Worm (Caenorhabditis elegans) whole organism, L4 larva: ENCODE results near the gene T28C6.11.

Experiments
- F37D6.2 ChIP-seq: sonication (generic microtip); optimal IDR thresholded peaks from 2 replicates; lab custom pipeline; 2016; ENCODE audit warnings: mild to moderate bottlenecking, missing genetic modification characterization, missing compliant biosample characterization
- F49E8.2 ChIP-seq: sonication (generic microtip); optimal IDR thresholded peaks from 2 replicates; lab custom pipeline; 2016; ENCODE audit warnings: missing compliant biosample characterization, mild to moderate bottlenecking, missing genetic modification characterization, borderline replicate concordance
- T26A8.4 ChIP-seq: fragments of 200-800 bp; sonication (Bioruptor generic); IDR thresholded peaks from 2 replicates; pipeline ENCODE4 v1.3.6; 2022; ENCODE audit warnings: missing genetic modification characterization, missing compliant biosample characterization
- Y105C5A.15 ChIP-seq: fragments of 200-800 bp; sonication (Bioruptor generic); IDR thresholded peaks from 2 replicates; pipeline ENCODE4 v1.3.6; 2022; ENCODE audit warnings: missing genetic modification characterization, missing compliant biosample characterization
- Y75B8A.6 ChIP-seq: fragments of 200-800 bp; sonication (Bioruptor generic); IDR thresholded peaks from 2 replicates; pipeline ENCODE4 v1.3.6; 2022; ENCODE audit warnings: missing genetic modification reagents, missing genetic modification characterization, missing compliant biosample characterization
- aha-1 ChIP-seq: fragments of 150-350 bp; peaks from one replicate; lab custom pipeline; 2014; ENCODE audit warnings: missing biosample characterization, missing genetic modification characterization
- aly-2 ChIP-seq: sonication (generic microtip); optimal IDR thresholded peaks from 2 replicates; lab custom pipeline; 2018; ENCODE audit warnings: missing biosample characterization, missing genetic modification characterization
- ama-1 ChIP-seq: fragments of 150-350 bp; optimal IDR thresholded peaks from 2 replicates; lab custom pipeline; 2014; ENCODE audit warnings: inconsistent platforms, mixed read lengths
- arid-1 ChIP-seq: fragments of 200-800 bp; sonication (Bioruptor generic); conservative IDR thresholded peaks from 2 replicates; pipeline ENCODE4 v1.3.6; 2022; ENCODE audit warnings: missing genetic modification reagents, missing genetic modification characterization, missing compliant biosample characterization
- attf-4 ChIP-seq: sonication (generic microtip); optimal IDR thresholded peaks from 3 replicates; lab custom pipeline; 2017; ENCODE audit warnings: missing biosample characterization, missing genetic modification characterization
- ceh-20 ChIP-seq: fragments of 200-800 bp; sonication (Bioruptor generic); IDR thresholded peaks from 2 replicates; pipeline ENCODE4 v1.3.6; 2022; ENCODE audit warnings: missing genetic modification reagents, missing genetic modification characterization, missing compliant biosample characterization
- ces-1 ChIP-seq: fragments of 150-350 bp; sonication (generic microtip); optimal IDR thresholded peaks from 4 replicates; lab custom pipeline; 2014; ENCODE audit warnings: missing biosample characterization, missing genetic modification reagents, missing genetic modification characterization
- daf-16 ChIP-seq, 3 experiments: sonication (generic microtip); optimal IDR thresholded peaks; 2 replicates each; lab custom pipeline; 2016 to 2017; ENCODE audit warnings: missing genetic modification characterization in 3 of 3, missing genetic modification reagents in 3 of 3, mild to moderate bottlenecking in 2 of 3, missing compliant biosample characterization in 2 of 3, missing biosample characterization in 1 of 3, moderate library complexity in 1 of 3
- daf-19 ChIP-seq: fragments of 200-800 bp; sonication (Bioruptor generic); conservative IDR thresholded peaks from 2 replicates; pipeline ENCODE4 v1.3.6; 2022; ENCODE audit warnings: missing genetic modification characterization, missing compliant biosample characterization
- dmd-6 ChIP-seq: fragments of 200-800 bp; sonication (Bioruptor generic); IDR thresholded peaks from 2 replicates; pipeline ENCODE4 v1.3.6; 2022; ENCODE audit warnings: missing genetic modification reagents, missing genetic modification characterization, missing compliant biosample characterization
- duxl-1 ChIP-seq: sonication (generic microtip); optimal IDR thresholded peaks from 2 replicates; lab custom pipeline; 2016; ENCODE audit warnings: mild to moderate bottlenecking, missing genetic modification characterization, moderate library complexity, missing compliant biosample characterization; ENCODE audit not compliant: poor library complexity
- dve-1 ChIP-seq: sonication (generic microtip); optimal IDR thresholded peaks from 2 replicates; lab custom pipeline; 2017; ENCODE audit warnings: antibody characterized with exemption, mild to moderate bottlenecking, missing genetic modification characterization, missing compliant biosample characterization; ENCODE audit not compliant: insufficient read depth
- fos-1 ChIP-seq: fragments of 150-350 bp; optimal IDR thresholded peaks from 2 replicates; lab custom pipeline; 2014; ENCODE audit warnings: missing biosample characterization, missing genetic modification characterization
- gei-8 ChIP-seq: fragments of 200-800 bp; sonication (Bioruptor generic); optimal IDR thresholded peaks from 2 replicates; lab custom pipeline; 2018; ENCODE audit warnings: mild to moderate bottlenecking, missing genetic modification characterization, missing compliant biosample characterization
- hif-1 ChIP-seq, 2 experiments: sonication (generic microtip); optimal IDR thresholded peaks; 2 replicates each; lab custom pipeline; 2016 to 2017; ENCODE audit warnings: missing compliant biosample characterization in 2 of 2, missing genetic modification characterization in 2 of 2, missing genetic modification reagents in 2 of 2, missing genotype in 2 of 2, mild to moderate bottlenecking in 1 of 2
- hlh-30 ChIP-seq: sonication (generic microtip); optimal IDR thresholded peaks from 2 replicates; lab custom pipeline; 2017; ENCODE audit warnings: antibody characterized with exemption, mild to moderate bottlenecking, missing genetic modification characterization, missing compliant biosample characterization; ENCODE audit not compliant: insufficient read depth
- lin-38 ChIP-seq: fragments of 200-800 bp; sonication (Bioruptor generic); IDR thresholded peaks from 2 replicates; pipeline ENCODE4 v1.3.6; 2022; ENCODE audit warnings: missing genetic modification reagents, missing genetic modification characterization, missing compliant biosample characterization
- lsy-2 ChIP-seq, 2 experiments: fragments of 150-350 bp in 1 of 2; sonication (generic microtip) in 1 of 2; optimal IDR thresholded peaks; 2 replicates each; lab custom pipeline; 2014 to 2017; ENCODE audit warnings: missing biosample characterization in 2 of 2, missing genetic modification characterization in 2 of 2
- madf-9 ChIP-seq: fragments of 200-800 bp; sonication (Bioruptor generic); conservative IDR thresholded peaks from 2 replicates; pipeline ENCODE4 v1.3.6; 2022; ENCODE audit warnings: missing genetic modification reagents, missing genetic modification characterization, missing compliant biosample characterization
- mdl-1 ChIP-seq, 2 experiments: fragments of 150-350 bp in 1 of 2; sonication (generic microtip) in 1 of 2; optimal IDR thresholded peaks; 2 replicates each; lab custom pipeline; 2014 to 2017; ENCODE audit warnings: missing biosample characterization in 2 of 2, missing genetic modification characterization in 2 of 2
- mxl-3 ChIP-seq: fragments of 200-800 bp; sonication (Bioruptor generic); optimal IDR thresholded peaks from 2 replicates; lab custom pipeline; 2018; ENCODE audit warnings: mild to moderate bottlenecking, missing genetic modification characterization, missing compliant biosample characterization
- nhr-102 ChIP-seq: sonication (generic microtip); optimal IDR thresholded peaks from 2 replicates; lab custom pipeline; 2016; ENCODE audit warnings: mild to moderate bottlenecking, missing genetic modification characterization, moderate library complexity, missing compliant biosample characterization
- nhr-11 ChIP-seq: fragments of 150-350 bp; optimal IDR thresholded peaks from 2 replicates; lab custom pipeline; 2014; ENCODE audit warnings: missing biosample characterization, missing genetic modification characterization
- nhr-111 ChIP-seq: fragments of 200-800 bp; sonication (Bioruptor generic); optimal IDR thresholded peaks from 2 replicates; lab custom pipeline; 2018; ENCODE audit warnings: mild to moderate bottlenecking, missing genetic modification characterization, missing compliant biosample characterization
- nhr-237 ChIP-seq: sonication (generic microtip); optimal IDR thresholded peaks from 2 replicates; lab custom pipeline; 2017; ENCODE audit warnings: missing biosample characterization, missing genetic modification characterization
- nhr-28 ChIP-seq: fragments of 150-350 bp; optimal IDR thresholded peaks from 2 replicates; lab custom pipeline; 2014; ENCODE audit warnings: missing biosample characterization, missing genetic modification characterization
- nhr-41 ChIP-seq: fragments of 200-800 bp; sonication (Bioruptor generic); IDR thresholded peaks from 2 replicates; pipeline ENCODE4 v1.3.6; 2022; ENCODE audit warnings: missing genetic modification reagents, missing genetic modification characterization, missing compliant biosample characterization
- nhr-42 ChIP-seq: fragments of 200-800 bp; sonication (Bioruptor generic); IDR thresholded peaks from 2 replicates; pipeline ENCODE4 v1.3.6; 2022; ENCODE audit warnings: missing genetic modification characterization, missing compliant biosample characterization
- nhr-48 ChIP-seq: sonication (generic microtip); optimal IDR thresholded peaks from 2 replicates; lab custom pipeline; 2016; ENCODE audit warnings: mild to moderate bottlenecking, missing genetic modification characterization, missing compliant biosample characterization
- nhr-76 ChIP-seq: fragments of 150-350 bp; optimal IDR thresholded peaks from 2 replicates; lab custom pipeline; 2014; ENCODE audit warnings: missing biosample characterization, missing genetic modification characterization
- nhr-77 ChIP-seq: fragments of 150-350 bp; optimal IDR thresholded peaks from 2 replicates; lab custom pipeline; 2014; ENCODE audit warnings: missing biosample characterization, missing genetic modification characterization
- php-3 ChIP-seq: fragments of 200-800 bp; sonication (Bioruptor generic); IDR thresholded peaks from 2 replicates; pipeline ENCODE4 v1.3.6; 2022; ENCODE audit warnings: missing genetic modification reagents, missing genetic modification characterization, missing compliant biosample characterization
- pqm-1 ChIP-seq: sonication (generic microtip); optimal IDR thresholded peaks from 2 replicates; lab custom pipeline; 2017; ENCODE audit warnings: missing biosample characterization, missing genetic modification characterization
- rbr-2 ChIP-seq: sonication (generic microtip); optimal IDR thresholded peaks from 2 replicates; lab custom pipeline; 2016; ENCODE audit warnings: missing genotype, missing genetic modification characterization, missing compliant biosample characterization
- skn-1 ChIP-seq: fragments of 150-350 bp; optimal IDR thresholded peaks from 2 replicates; lab custom pipeline; 2014; ENCODE audit warnings: missing biosample characterization, missing genetic modification characterization
- snpc-4 ChIP-seq: fragments of 150-350 bp; optimal IDR thresholded peaks from 2 replicates; lab custom pipeline; 2014; ENCODE audit warnings: missing biosample characterization, missing genetic modification characterization
- spr-3 ChIP-seq: fragments of 200-800 bp; sonication (Bioruptor generic); optimal IDR thresholded peaks from 2 replicates; lab custom pipeline; 2018; ENCODE audit warnings: mild to moderate bottlenecking, missing genetic modification characterization, missing compliant biosample characterization
- tag-97 ChIP-seq: fragments of 200-800 bp; sonication (Bioruptor generic); IDR thresholded peaks from 2 replicates; pipeline ENCODE4 v1.3.6; 2022; ENCODE audit warnings: missing genetic modification characterization, missing compliant biosample characterization
- tra-1 ChIP-seq: fragments of 200-800 bp; sonication (Bioruptor generic); IDR thresholded peaks from 2 replicates; pipeline ENCODE4 v1.3.6; 2022; ENCODE audit warnings: missing genetic modification reagents, missing genetic modification characterization, missing compliant biosample characterization
- unc-130 ChIP-seq: sonication (generic microtip); optimal IDR thresholded peaks from 2 replicates; lab custom pipeline; 2016; ENCODE audit warnings: missing genetic modification reagents, missing genetic modification characterization, missing compliant biosample characterization
- unc-62 ChIP-seq, 3 experiments: fragments of 150-350 bp in 1 of 3; sonication (generic microtip); optimal IDR thresholded peaks in 2 of 3; peaks in 1 of 3; 1 replicate in 1 of 3; 2 replicates in 2 of 3; lab custom pipeline; 2014 to 2017; ENCODE audit warnings: missing biosample characterization in 3 of 3, missing genetic modification characterization in 3 of 3, missing genetic modification reagents in 3 of 3, missing genotype in 1 of 3
- vab-7 ChIP-seq: fragments of 200-800 bp; sonication (Bioruptor generic); IDR thresholded peaks from 2 replicates; pipeline ENCODE4 v1.3.6; 2022; ENCODE audit warnings: missing genetic modification reagents, missing genetic modification characterization, missing compliant biosample characterization
- zip-11 ChIP-seq: fragments of 200-800 bp; sonication (Bioruptor generic); IDR thresholded peaks from 2 replicates; pipeline ENCODE4 v1.3.6; 2022; ENCODE audit warnings: missing genetic modification characterization, missing compliant biosample characterization
- zip-2 ChIP-seq: fragments of 150-350 bp; optimal IDR thresholded peaks from 2 replicates; lab custom pipeline; 2014; ENCODE audit warnings: missing biosample characterization, missing genetic modification characterization

The T28C6.11 gene

ce11 chrIV:8794895-8795665, 45.0 kb downstream of the T28C6.11 start (continued):
- TF ChIP-seq F37D6.2 (tag; lab: Kevin White, UChicago) (peak; percentile 72), zip-2 (no peak), lin-38 (GFP tag; lab: Robert Waterston, UW) (peak; percentile 59; the same call in 1 of the 2 replicates), nhr-76 (tag; lab: Kevin White, UChicago) (no peak), mdl-1 (tag; optimal IDR thresholded peaks at IDR 0.05; lab: Kevin White, UChicago) (peak; percentile 73 to 97), hif-1 (tag; optimal IDR thresholded peaks at IDR 0.05; lab: Kevin White, UChicago) (peak; percentile 16 to 90), aly-2 (no peak), F49E8.2 (tag; lab: Kevin White, UChicago) (no peak), spr-3 (GFP tag; lab: Kevin White, UChicago) (peak; percentile 68), rbr-2 (tag; lab: Kevin White, UChicago) (peak; percentile 86), skn-1 (tag; lab: Kevin White, UChicago) (no peak), snpc-4 (no peak), pqm-1 (tag; lab: Kevin White, UChicago) (peak; percentile 68), nhr-237 (no peak), gei-8 (GFP tag; lab: Kevin White, UChicago) (peak; percentile 68), nhr-41 (peak; percentile 86; the same call in 1 of the 2 replicates), daf-19 (GFP tag; lab: Robert Waterston, UW) (no peak), php-3 (0 out of 2 replicates have a peak, but pooled peaks have one; percentile 51), madf-9 (GFP tag; lab: Robert Waterston, UW) (0 out of 2 replicates have a peak, but pooled peaks have one; percentile 3), duxl-1 (peak; percentile 2), unc-130 (no peak), Y75B8A.6 (GFP tag; lab: Robert Waterston, UW) (no peak), nhr-11 (peak; percentile 84), dve-1 (tag; lab: Kevin White, UChicago) (peak; percentile 90), nhr-111 (no peak), ceh-20 (GFP tag; lab: Robert Waterston, UW) (peak; percentile 68), hlh-30 (tag; lab: Kevin White, UChicago) (peak; percentile 96), nhr-48 (tag; lab: Kevin White, UChicago) (peak; percentile 83), nhr-77 (tag; lab: Kevin White, UChicago) (peak; percentile 93), ces-1 (GFP tag; lab: Kevin White, UChicago) (peak; percentile 1), zip-11 (GFP tag; lab: Robert Waterston, UW) (no peak), nhr-28 (tag; lab: Kevin White, UChicago) (peak; percentile 70), T26A8.4 (peak; percentile 68; the same call in 1 of the 2 replicates), unc-62 (GFP tag; optimal IDR thresholded peaks at IDR 0.05 in 1 of 2; lab: Kevin White, UChicago) (peak in 1 of 2 experiments; percentile 98), unc-62 (tag; optimal IDR thresholded peaks at IDR 0.05; lab: Kevin White, UChicago) (peak; percentile 95), vab-7 (peak; percentile 35; the same call in 1 of the 2 replicates), lsy-2 (tag; optimal IDR thresholded peaks at IDR 0.05; lab: Kevin White, UChicago) (peak; percentile 70 to 78), ama-1 (lab: Kevin White, UChicago) (peak; percentile 3)

- TF ChIP-seq aha-1: peak; percentile 66
- peak; percentile 80 for TF ChIP-seq mxl-3 (GFP tag; lab: Kevin White, UChicago)
- no peak for TF ChIP-seq nhr-42
- no peak for TF ChIP-seq spr-3 (GFP tag; lab: Kevin White, UChicago)
- peak; percentile 80 for TF ChIP-seq pqm-1 (tag; lab: Kevin White, UChicago)
- no peak for TF ChIP-seq tag-97 (GFP tag; lab: Robert Waterston, UW)
- TF ChIP-seq fos-1 (tag; lab: Kevin White, UChicago): no peak
- peak; percentile 74; the same call in 1 of the 2 replicates for TF ChIP-seq tra-1 (GFP tag; lab: Robert Waterston, UW)
- TF ChIP-seq nhr-28 (tag; lab: Kevin White, UChicago): peak; percentile 84
- peak in 1 of 2 experiments; percentile 52 for TF ChIP-seq mdl-1 (tag; optimal IDR thresholded peaks at IDR 0.05; lab: Kevin White, UChicago)
- TF ChIP-seq nhr-102 (tag; lab: Kevin White, UChicago): peak; percentile 3
- TF ChIP-seq ceh-20 (GFP tag; lab: Robert Waterston, UW): peak; percentile 27; the same call in 1 of the 2 replicates
- TF ChIP-seq attf-4 (tag; lab: Kevin White, UChicago): no peak
- TF ChIP-seq dve-1 (tag; lab: Kevin White, UChicago): peak; percentile 37
- TF ChIP-seq dmd-6 (GFP tag; lab: Robert Waterston, UW): peak; percentile 71
- TF ChIP-seq Y105C5A.15 (GFP tag; lab: Robert Waterston, UW): no peak
- TF ChIP-seq arid-1 (GFP tag; lab: Robert Waterston, UW): no peak
- no peak for TF ChIP-seq daf-16 (GFP tag; optimal IDR thresholded peaks at IDR 0.05; lab: Kevin White, UChicago)
- peak; percentile 26 for TF ChIP-seq daf-16 (tag; optimal IDR thresholded peaks at IDR 0.05; lab: Kevin White, UChicago)
These were observed 46.8 kb downstream of the T28C6.11 start for ce11 chrIV:8793223-8793622.
